Fruit fly (Drosophila melanogaster) whole organism, wandering third instar larva: ENCODE data around the gene Cpsf73.

ENCODE experiments used
- Abd-B ChIP-seq: fragments of >200 bp; optimal IDR thresholded peaks from 2 replicates; lab custom pipeline; 2017; ENCODE audit warnings: missing biosample characterization, missing genetic modification characterization
- CG32264 ChIP-seq: fragments of 200-800 bp; sonication (Bioruptor generic); optimal IDR thresholded peaks from 2 replicates; lab custom pipeline; 2016; ENCODE audit warnings: missing biosample characterization, missing genetic modification characterization
- CG9705 ChIP-seq: fragments of 200-800 bp; sonication (Bioruptor generic); optimal IDR thresholded peaks from 2 replicates; lab custom pipeline; 2018; ENCODE audit warnings: missing biosample characterization, mild to moderate bottlenecking, missing genetic modification characterization
- CrebA ChIP-seq: fragments of 200-800 bp; sonication (Bioruptor generic); optimal IDR thresholded peaks from 2 replicates; lab custom pipeline; 2016; ENCODE audit warnings: missing biosample characterization, mild to moderate bottlenecking, missing genetic modification characterization, borderline replicate concordance
- Dfd ChIP-seq: fragments of >200 bp; optimal IDR thresholded peaks from 2 replicates; lab custom pipeline; 2017; ENCODE audit warnings: missing biosample characterization, missing genetic modification characterization
- Dif ChIP-seq: fragments of 200-275, 200-300 bp; sonication (Bioruptor generic); optimal IDR thresholded peaks from 2 replicates; lab custom pipeline; 2018; ENCODE audit warnings: missing biosample characterization, missing genetic modification characterization; ENCODE audit not compliant: partially characterized antibody
- GATAd ChIP-seq: sonication (Bioruptor generic); optimal IDR thresholded peaks from 2 replicates; lab custom pipeline; 2016; ENCODE audit warnings: missing biosample characterization, missing genetic modification characterization
- HLH106 ChIP-seq: fragments of 200-800 bp; optimal IDR thresholded peaks from 3 replicates; lab custom pipeline; 2019; ENCODE audit warnings: missing biosample characterization, mild to moderate bottlenecking, missing genetic modification characterization, moderate library complexity
- Hnf4 ChIP-seq: fragments of 200-800 bp; sonication (Bioruptor generic); optimal IDR thresholded peaks from 2 replicates; lab custom pipeline; 2016; ENCODE audit warnings: missing biosample characterization, mild to moderate bottlenecking, missing genetic modification characterization
- Hr78 ChIP-seq: fragments of >200 bp; optimal IDR thresholded peaks from 2 replicates; lab custom pipeline; 2017; ENCODE audit warnings: missing biosample characterization, missing genetic modification characterization
- Hr83 ChIP-seq: fragments of 200-300 bp; sonication (Bioruptor generic); optimal IDR thresholded peaks from 2 replicates; lab custom pipeline; 2016; ENCODE audit warnings: missing biosample characterization, mild to moderate bottlenecking, missing genetic modification characterization, moderate library complexity; ENCODE audit not compliant: poor library complexity, severe bottlenecking
- Jra ChIP-seq: sonication (Bioruptor generic); optimal IDR thresholded peaks from 2 replicates; lab custom pipeline; 2016; ENCODE audit warnings: missing biosample characterization, missing genetic modification characterization
- Mio ChIP-seq: sonication (Bioruptor generic); optimal IDR thresholded peaks from 2 replicates; lab custom pipeline; 2016; ENCODE audit warnings: missing biosample characterization, missing genetic modification characterization
- Myc ChIP-seq: fragments of >200 bp; optimal IDR thresholded peaks from 2 replicates; lab custom pipeline; 2017
- N ChIP-seq: fragments of >200 bp; optimal IDR thresholded peaks from 2 replicates; lab custom pipeline; 2018; ENCODE audit warnings: missing biosample characterization, missing external identifiers, missing genetic modification characterization
- OdsH ChIP-seq: fragments of 200-800 bp; sonication (Bioruptor generic); optimal IDR thresholded peaks from 2 replicates; lab custom pipeline; 2016; ENCODE audit warnings: missing biosample characterization, mild to moderate bottlenecking, missing genetic modification characterization
- Rel ChIP-seq, 2 experiments: fragments of 200-800 bp; sonication (Bioruptor generic) in 1 of 2; optimal IDR thresholded peaks; 2 replicates in 1 of 2; 3 replicates in 1 of 2; lab custom pipeline; 2016 to 2019; ENCODE audit warnings: mild to moderate bottlenecking in 2 of 2, missing biosample characterization in 2 of 2, missing genetic modification characterization in 2 of 2, moderate library complexity in 1 of 2
- Sp1 ChIP-seq: fragments of 200-800 bp; sonication (Bioruptor generic); optimal IDR thresholded peaks from 3 replicates; lab custom pipeline; 2019; ENCODE audit warnings: missing biosample characterization, mild to moderate bottlenecking, missing genetic modification characterization, moderate library complexity
- Vsx2 ChIP-seq: fragments of 200-300, 225-300 bp; sonication (Bioruptor generic); optimal IDR thresholded peaks from 2 replicates; lab custom pipeline; 2018; ENCODE audit warnings: missing biosample characterization, missing genetic modification characterization; ENCODE audit not compliant: partially characterized antibody
- br ChIP-seq: fragments of 200-800 bp; sonication (Bioruptor generic); optimal IDR thresholded peaks from 2 replicates; lab custom pipeline; 2016; ENCODE audit warnings: missing biosample characterization, missing genetic modification characterization
- brk ChIP-seq: fragments of 200-800 bp; sonication (Bioruptor generic); optimal IDR thresholded peaks from 2 replicates; lab custom pipeline; 2016; ENCODE audit warnings: missing biosample characterization, mild to moderate bottlenecking, missing genetic modification characterization
- dl ChIP-seq, 2 experiments: fragments of 175-275, 200-275 bp in 1 of 2; fragments of 200-275 bp in 1 of 2; sonication (Bioruptor generic); optimal IDR thresholded peaks; lab custom pipeline; 2018; ENCODE audit warnings: mild to moderate bottlenecking in 2 of 2, missing biosample characterization in 2 of 2, missing genetic modification characterization in 2 of 2, moderate library complexity in 2 of 2; ENCODE audit not compliant: partially characterized antibody in 2 of 2, insufficient read depth in 1 of 2
- dmrt93B ChIP-seq: fragments of 200-800 bp; sonication (Bioruptor generic); optimal IDR thresholded peaks from 2 replicates; lab custom pipeline; 2018; ENCODE audit warnings: missing biosample characterization, mild to moderate bottlenecking, missing genetic modification characterization
- dsf ChIP-seq: sonication (Bioruptor generic); optimal IDR thresholded peaks from 2 replicates; lab custom pipeline; 2016; ENCODE audit warnings: missing biosample characterization, missing genetic modification characterization, borderline replicate concordance
- ey ChIP-seq: fragments of 200-800 bp; sonication (Bioruptor generic); optimal IDR thresholded peaks from 2 replicates; lab custom pipeline; 2016; ENCODE audit warnings: missing biosample characterization, missing genetic modification characterization
- foxo ChIP-seq, 2 experiments: fragments of 200-800 bp; sonication (Bioruptor generic); optimal IDR thresholded peaks; 2 replicates in 1 of 2; 3 replicates in 1 of 2; lab custom pipeline; 2016 to 2017; ENCODE audit warnings: missing biosample characterization in 2 of 2, missing genetic modification characterization in 2 of 2
- fru ChIP-seq: fragments of 200-800 bp; sonication (Bioruptor generic); optimal IDR thresholded peaks from 3 replicates; lab custom pipeline; 2016; ENCODE audit warnings: missing biosample characterization, mild to moderate bottlenecking, missing genetic modification characterization
- h ChIP-seq: fragments of 200-800 bp; sonication (Bioruptor generic); optimal IDR thresholded peaks from 3 replicates; lab custom pipeline; 2016; ENCODE audit warnings: missing biosample characterization, mild to moderate bottlenecking, missing genetic modification characterization
- jim ChIP-seq: fragments of 175-275, 200-325 bp; sonication (Bioruptor generic); optimal IDR thresholded peaks from 2 replicates; lab custom pipeline; 2016; ENCODE audit warnings: missing biosample characterization, mild to moderate bottlenecking, missing genetic modification characterization
- lola ChIP-seq: fragments of >200 bp; optimal IDR thresholded peaks from 2 replicates; lab custom pipeline; 2017; ENCODE audit warnings: missing biosample characterization, missing genetic modification characterization
- pan ChIP-seq: fragments of >200 bp; optimal IDR thresholded peaks from 2 replicates; lab custom pipeline; 2017
- psq ChIP-seq: fragments of 200-800 bp; sonication (Bioruptor generic); optimal IDR thresholded peaks from 3 replicates; lab custom pipeline; 2017; ENCODE audit warnings: missing biosample characterization, mild to moderate bottlenecking, missing genetic modification characterization, moderate library complexity
- rgr ChIP-seq: fragments of 200-800 bp; sonication (Bioruptor generic); optimal IDR thresholded peaks from 3 replicates; lab custom pipeline; 2016; ENCODE audit warnings: missing biosample characterization, mild to moderate bottlenecking, missing genetic modification characterization
- sage ChIP-seq: fragments of 200-800 bp; sonication (Bioruptor generic); optimal IDR thresholded peaks from 2 replicates; lab custom pipeline; 2016; ENCODE audit warnings: missing biosample characterization, mild to moderate bottlenecking, missing genetic modification characterization
- sv ChIP-seq: fragments of 200-800 bp; sonication (Bioruptor generic); optimal IDR thresholded peaks from 3 replicates; lab custom pipeline; 2016; ENCODE audit warnings: missing biosample characterization, missing genetic modification characterization
- tai ChIP-seq: sonication (Bioruptor generic); optimal IDR thresholded peaks from 2 replicates; lab custom pipeline; 2016; ENCODE audit warnings: missing biosample characterization, missing genetic modification characterization
- usp ChIP-seq: fragments of >200 bp; optimal IDR thresholded peaks from 2 replicates; lab custom pipeline; 2017; ENCODE audit warnings: missing biosample characterization, missing genetic modification characterization
- woc ChIP-seq: sonication (Bioruptor generic); optimal IDR thresholded peaks from 2 replicates; lab custom pipeline; 2016; ENCODE audit warnings: missing biosample characterization, mild to moderate bottlenecking, missing genetic modification characterization

Cpsf73 gene

DNA sequence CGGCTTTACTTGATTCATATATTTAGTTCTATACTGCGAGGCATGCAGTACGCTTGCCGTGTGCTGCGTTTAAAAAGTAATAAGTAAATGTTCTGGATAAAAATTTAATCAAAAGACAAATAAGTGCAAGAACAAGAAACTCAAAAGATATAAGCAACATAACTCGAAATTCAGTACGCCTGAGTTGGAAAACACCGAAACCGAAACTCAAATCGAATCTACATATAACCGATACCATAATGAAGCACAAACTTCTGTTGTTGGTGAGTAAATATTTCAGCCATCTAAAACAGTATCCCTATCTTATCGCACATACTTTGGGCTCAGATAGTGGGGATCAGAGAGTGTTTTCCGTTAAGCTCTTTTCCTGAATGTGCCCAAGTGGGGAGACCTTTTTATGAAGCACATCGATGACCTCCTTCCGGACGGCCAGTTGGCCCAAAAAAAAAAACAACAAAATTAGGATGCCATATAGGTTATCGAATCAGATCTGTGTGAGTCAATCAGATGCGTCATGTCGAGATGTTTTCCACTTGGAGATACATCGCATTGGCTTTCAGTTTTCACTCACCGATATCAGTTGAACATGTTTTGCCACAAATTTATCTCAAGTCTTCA is 7.9 kb upstream of the Cpsf73 start, which contains the start of gene CG31230:
Gene CG31230, plus strand, starts transcription at position 568 of the 618 bp plus-strand sequence.
- no peak for TF ChIP-seq OdsH (GFP tag; lab: Kevin White, UChicago)
- no peak for TF ChIP-seq lola
- no peak for TF ChIP-seq Dif
- TF ChIP-seq dmrt93B (GFP tag; lab: Kevin White, UChicago) = no peak
- TF ChIP-seq usp (GFP tag; lab: Kevin White, UChicago) = no peak
- no peak for TF ChIP-seq Abd-B (GFP tag; lab: Kevin White, UChicago)
- TF ChIP-seq Hr83 (GFP tag; lab: Kevin White, UChicago) = no peak
- no peak for TF ChIP-seq N
- TF ChIP-seq Mio (GFP tag; lab: Kevin White, UChicago) = no peak
- TF ChIP-seq Vsx2 (GFP tag; lab: Kevin White, UChicago) = no peak
- no peak for TF ChIP-seq Sp1 (GFP tag; lab: Kevin White, UChicago)
- no peak for TF ChIP-seq tai (GFP tag; lab: Kevin White, UChicago)
- no peak for TF ChIP-seq Jra
- no peak for TF ChIP-seq br (GFP tag; lab: Kevin White, UChicago)
- no peak for TF ChIP-seq Hnf4 (GFP tag; lab: Kevin White, UChicago)
- TF ChIP-seq, all 38 proteins: peak for 0

DNA sequence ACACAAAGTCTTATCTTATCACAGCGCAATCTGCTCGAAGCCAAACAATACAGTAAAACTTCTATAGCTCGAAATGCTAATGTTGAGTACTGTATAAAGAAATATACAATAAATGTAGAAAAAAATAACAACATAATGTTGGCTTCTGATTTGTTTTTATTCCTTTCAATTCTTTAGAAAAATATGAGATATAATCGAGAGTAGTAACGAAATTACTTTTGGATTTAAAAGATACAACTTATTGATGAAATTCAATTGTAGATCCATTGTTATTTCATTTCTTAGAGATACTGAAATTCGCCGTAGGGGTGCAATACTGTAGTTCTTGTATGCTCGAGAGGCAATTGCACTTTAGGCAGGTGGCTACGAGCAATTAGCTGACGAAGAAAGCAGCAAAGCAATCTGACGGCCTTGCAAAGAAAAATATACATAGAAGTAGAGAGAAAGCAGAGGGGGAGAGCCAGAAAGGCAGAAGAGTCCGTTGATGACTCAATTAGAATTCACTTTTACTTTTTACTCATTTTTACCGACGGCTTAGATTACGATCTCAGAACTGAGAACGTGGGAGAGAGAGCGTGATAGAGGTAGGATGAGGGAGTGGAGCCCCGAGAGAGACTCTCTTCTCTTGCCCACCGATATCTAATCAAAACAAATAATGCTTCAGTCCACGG is 7.2 kb upstream of the Cpsf73 start:
- TF ChIP-seq pan (lab: Kevin White, UChicago) (no peak), sage (no peak), CG9705 (GFP tag; lab: Kevin White, UChicago) (no peak), Jra (peak; percentile 22), Vsx2 (GFP tag; lab: Kevin White, UChicago) (peak; percentile 66), Dif (peak; percentile 64), lola (no peak), woc (GFP tag; lab: Kevin White, UChicago) (peak; percentile 71), usp (GFP tag; lab: Kevin White, UChicago) (no peak), psq (GFP tag; lab: Kevin White, UChicago) (peak; percentile 70), Hr83 (GFP tag; lab: Kevin White, UChicago) (no peak), h (GFP tag; lab: Kevin White, UChicago) (peak; percentile 63), HLH106 (tag; lab: Kevin White, UChicago) (peak; percentile 74), GATAd (no peak), dl (GFP tag; optimal IDR thresholded peaks at IDR 0.05; lab: Kevin White, UChicago; ENCODE audit: insufficient read depth in 1 of 2, partially characterized antibody in 2 of 2) (peak in 1 of 2 experiments; percentile 65), dsf (GFP tag; lab: Kevin White, UChicago) (no peak), ey (GFP tag; lab: Kevin White, UChicago) (peak; percentile 69), Rel (GFP tag; optimal IDR thresholded peaks at IDR 0.05; lab: Kevin White, UChicago) (no peak), Rel (tag; optimal IDR thresholded peaks at IDR 0.05; lab: Kevin White, UChicago) (peak; percentile 27), Sp1 (GFP tag; lab: Kevin White, UChicago) (peak; percentile 53), OdsH (GFP tag; lab: Kevin White, UChicago) (peak; percentile 54), Dfd (no peak), fru (peak; percentile 69), foxo (GFP tag; optimal IDR thresholded peaks at IDR 0.05; lab: Kevin White, UChicago) (peak; percentile 51 to 93), br (GFP tag; lab: Kevin White, UChicago) (peak; percentile 41), rgr (GFP tag; lab: Kevin White, UChicago) (peak; percentile 61), Hr78 (GFP tag; lab: Kevin White, UChicago) (no peak), sv (GFP tag; lab: Kevin White, UChicago) (no peak), Abd-B (GFP tag; lab: Kevin White, UChicago) (no peak), CG32264 (GFP tag; lab: Kevin White, UChicago) (peak; percentile 24)

DNA sequence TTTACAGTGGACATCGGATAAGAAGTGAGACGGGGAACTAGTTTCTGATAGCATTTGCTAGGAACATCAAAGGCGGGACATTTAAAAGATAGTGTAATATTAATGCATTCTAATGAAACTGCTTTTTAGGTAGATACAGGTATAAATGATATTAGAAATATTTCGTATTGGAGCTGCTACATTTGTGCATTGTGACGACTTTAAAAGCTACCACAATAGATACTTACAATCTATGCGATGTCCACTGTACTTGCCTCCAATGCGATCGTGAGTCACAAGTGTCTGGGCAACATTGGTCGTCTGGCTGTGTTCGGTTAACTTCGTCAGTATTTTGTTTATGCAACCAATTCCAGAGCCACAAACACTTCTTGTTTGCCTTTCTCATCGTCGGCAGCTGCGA is 6.5 kb upstream of the Cpsf73 start:
- TF ChIP-seq tai (GFP tag; lab: Kevin White, UChicago) (no peak), HLH106 (tag; lab: Kevin White, UChicago) (peak; percentile 61), woc (GFP tag; lab: Kevin White, UChicago) (peak; percentile 38), OdsH (GFP tag; lab: Kevin White, UChicago) (peak; percentile 64), jim (GFP tag; lab: Kevin White, UChicago) (no peak), Dfd (no peak), CG9705 (GFP tag; lab: Kevin White, UChicago) (no peak), ey (GFP tag; lab: Kevin White, UChicago) (peak; percentile 75), usp (GFP tag; lab: Kevin White, UChicago) (no peak), Hr78 (GFP tag; lab: Kevin White, UChicago) (no peak), GATAd (no peak), brk (no peak), foxo (GFP tag; optimal IDR thresholded peaks at IDR 0.05; lab: Kevin White, UChicago) (peak in 1 of 2 experiments; percentile 65), Jra (no peak), N (no peak), Rel (GFP tag; optimal IDR thresholded peaks at IDR 0.05; lab: Kevin White, UChicago) (no peak), Rel (tag; optimal IDR thresholded peaks at IDR 0.05; lab: Kevin White, UChicago) (no peak), sage (no peak), lola (no peak), Myc (no peak), psq (GFP tag; lab: Kevin White, UChicago) (peak; percentile 31), Dif (no peak), fru (peak; percentile 74), CG32264 (GFP tag; lab: Kevin White, UChicago) (no peak), sv (GFP tag; lab: Kevin White, UChicago) (no peak), Vsx2 (GFP tag; lab: Kevin White, UChicago) (no peak), Abd-B (GFP tag; lab: Kevin White, UChicago) (no peak), dl (GFP tag; optimal IDR thresholded peaks at IDR 0.05; lab: Kevin White, UChicago; ENCODE audit: insufficient read depth in 1 of 2, partially characterized antibody in 2 of 2) (no peak), CrebA (GFP tag; lab: Kevin White, UChicago) (no peak), br (GFP tag; lab: Kevin White, UChicago) (peak; percentile 51)
